Worm (Caenorhabditis elegans): ENCODE measurements around the gene Y51A2B.9.

DNA sequence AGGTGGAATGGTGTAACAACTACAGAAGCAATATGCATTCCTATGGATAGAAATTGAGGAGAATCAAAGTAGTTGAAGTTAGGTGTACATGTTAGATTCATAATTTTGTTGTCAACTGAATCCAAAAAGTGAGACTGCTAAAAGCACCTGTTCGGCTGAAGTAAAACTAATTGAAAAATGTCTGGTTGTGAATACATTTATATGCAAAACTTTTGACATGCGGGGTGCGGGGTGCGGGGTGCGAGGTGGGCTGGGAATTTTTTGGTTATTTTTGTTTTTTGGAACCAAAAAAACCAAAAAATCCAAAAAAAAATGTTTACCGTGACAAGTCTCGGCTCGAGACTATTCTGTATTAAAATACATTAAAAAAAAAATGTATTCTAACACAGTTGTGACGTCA lies 14.6 kb upstream of the Y51A2B.9 start, which contains the start of gene srh-207:
- TF ChIP-seq dao-5 (tag; optimal IDR thresholded peaks at IDR 0.05) (no peak), him-1 (tag; optimal IDR thresholded peaks at IDR 0.05) (no peak)

Measured in whole organism, L4/young adult.